Fruit fly (Drosophila melanogaster) whole organism, wandering third instar larva: ENCODE data around the gene Wnk.

ENCODE experiments used
- Abd-B ChIP-seq: fragments of >200 bp; optimal IDR thresholded peaks from 2 replicates; lab custom pipeline; 2017; ENCODE audit warnings: missing biosample characterization, missing genetic modification characterization
- CG32264 ChIP-seq: fragments of 200-800 bp; sonication (Bioruptor generic); optimal IDR thresholded peaks from 2 replicates; lab custom pipeline; 2016; ENCODE audit warnings: missing biosample characterization, missing genetic modification characterization
- CG9705 ChIP-seq: fragments of 200-800 bp; sonication (Bioruptor generic); optimal IDR thresholded peaks from 2 replicates; lab custom pipeline; 2018; ENCODE audit warnings: missing biosample characterization, mild to moderate bottlenecking, missing genetic modification characterization
- Dfd ChIP-seq: fragments of >200 bp; optimal IDR thresholded peaks from 2 replicates; lab custom pipeline; 2017; ENCODE audit warnings: missing biosample characterization, missing genetic modification characterization
- Dif ChIP-seq: fragments of 200-275, 200-300 bp; sonication (Bioruptor generic); optimal IDR thresholded peaks from 2 replicates; lab custom pipeline; 2018; ENCODE audit warnings: missing biosample characterization, missing genetic modification characterization; ENCODE audit not compliant: partially characterized antibody
- GATAd ChIP-seq: sonication (Bioruptor generic); optimal IDR thresholded peaks from 2 replicates; lab custom pipeline; 2016; ENCODE audit warnings: missing biosample characterization, missing genetic modification characterization
- HLH106 ChIP-seq: fragments of 200-800 bp; optimal IDR thresholded peaks from 3 replicates; lab custom pipeline; 2019; ENCODE audit warnings: missing biosample characterization, mild to moderate bottlenecking, missing genetic modification characterization, moderate library complexity
- Hnf4 ChIP-seq: fragments of 200-800 bp; sonication (Bioruptor generic); optimal IDR thresholded peaks from 2 replicates; lab custom pipeline; 2016; ENCODE audit warnings: missing biosample characterization, mild to moderate bottlenecking, missing genetic modification characterization
- Hr78 ChIP-seq: fragments of >200 bp; optimal IDR thresholded peaks from 2 replicates; lab custom pipeline; 2017; ENCODE audit warnings: missing biosample characterization, missing genetic modification characterization
- Hr83 ChIP-seq: fragments of 200-300 bp; sonication (Bioruptor generic); optimal IDR thresholded peaks from 2 replicates; lab custom pipeline; 2016; ENCODE audit warnings: missing biosample characterization, mild to moderate bottlenecking, missing genetic modification characterization, moderate library complexity; ENCODE audit not compliant: poor library complexity, severe bottlenecking
- Jra ChIP-seq: sonication (Bioruptor generic); optimal IDR thresholded peaks from 2 replicates; lab custom pipeline; 2016; ENCODE audit warnings: missing biosample characterization, missing genetic modification characterization
- Myc ChIP-seq: fragments of >200 bp; optimal IDR thresholded peaks from 2 replicates; lab custom pipeline; 2017
- N ChIP-seq: fragments of >200 bp; optimal IDR thresholded peaks from 2 replicates; lab custom pipeline; 2018; ENCODE audit warnings: missing biosample characterization, missing external identifiers, missing genetic modification characterization
- OdsH ChIP-seq: fragments of 200-800 bp; sonication (Bioruptor generic); optimal IDR thresholded peaks from 2 replicates; lab custom pipeline; 2016; ENCODE audit warnings: missing biosample characterization, mild to moderate bottlenecking, missing genetic modification characterization
- Rel ChIP-seq, 2 experiments: fragments of 200-800 bp; sonication (Bioruptor generic) in 1 of 2; optimal IDR thresholded peaks; 2 replicates in 1 of 2; 3 replicates in 1 of 2; lab custom pipeline; 2016 to 2019; ENCODE audit warnings: mild to moderate bottlenecking in 2 of 2, missing biosample characterization in 2 of 2, missing genetic modification characterization in 2 of 2, moderate library complexity in 1 of 2
- Sp1 ChIP-seq: fragments of 200-800 bp; sonication (Bioruptor generic); optimal IDR thresholded peaks from 3 replicates; lab custom pipeline; 2019; ENCODE audit warnings: missing biosample characterization, mild to moderate bottlenecking, missing genetic modification characterization, moderate library complexity
- Vsx2 ChIP-seq: fragments of 200-300, 225-300 bp; sonication (Bioruptor generic); optimal IDR thresholded peaks from 2 replicates; lab custom pipeline; 2018; ENCODE audit warnings: missing biosample characterization, missing genetic modification characterization; ENCODE audit not compliant: partially characterized antibody
- br ChIP-seq: fragments of 200-800 bp; sonication (Bioruptor generic); optimal IDR thresholded peaks from 2 replicates; lab custom pipeline; 2016; ENCODE audit warnings: missing biosample characterization, missing genetic modification characterization
- brk ChIP-seq: fragments of 200-800 bp; sonication (Bioruptor generic); optimal IDR thresholded peaks from 2 replicates; lab custom pipeline; 2016; ENCODE audit warnings: missing biosample characterization, mild to moderate bottlenecking, missing genetic modification characterization
- dl ChIP-seq, 2 experiments: fragments of 175-275, 200-275 bp in 1 of 2; fragments of 200-275 bp in 1 of 2; sonication (Bioruptor generic); optimal IDR thresholded peaks; lab custom pipeline; 2018; ENCODE audit warnings: mild to moderate bottlenecking in 2 of 2, missing biosample characterization in 2 of 2, missing genetic modification characterization in 2 of 2, moderate library complexity in 2 of 2; ENCODE audit not compliant: partially characterized antibody in 2 of 2, insufficient read depth in 1 of 2
- dmrt93B ChIP-seq: fragments of 200-800 bp; sonication (Bioruptor generic); optimal IDR thresholded peaks from 2 replicates; lab custom pipeline; 2018; ENCODE audit warnings: missing biosample characterization, mild to moderate bottlenecking, missing genetic modification characterization
- dsf ChIP-seq: sonication (Bioruptor generic); optimal IDR thresholded peaks from 2 replicates; lab custom pipeline; 2016; ENCODE audit warnings: missing biosample characterization, missing genetic modification characterization, borderline replicate concordance
- ey ChIP-seq: fragments of 200-800 bp; sonication (Bioruptor generic); optimal IDR thresholded peaks from 2 replicates; lab custom pipeline; 2016; ENCODE audit warnings: missing biosample characterization, missing genetic modification characterization
- foxo ChIP-seq, 2 experiments: fragments of 200-800 bp; sonication (Bioruptor generic); optimal IDR thresholded peaks; 2 replicates in 1 of 2; 3 replicates in 1 of 2; lab custom pipeline; 2016 to 2017; ENCODE audit warnings: missing biosample characterization in 2 of 2, missing genetic modification characterization in 2 of 2
- fru ChIP-seq: fragments of 200-800 bp; sonication (Bioruptor generic); optimal IDR thresholded peaks from 3 replicates; lab custom pipeline; 2016; ENCODE audit warnings: missing biosample characterization, mild to moderate bottlenecking, missing genetic modification characterization
- h ChIP-seq: fragments of 200-800 bp; sonication (Bioruptor generic); optimal IDR thresholded peaks from 3 replicates; lab custom pipeline; 2016; ENCODE audit warnings: missing biosample characterization, mild to moderate bottlenecking, missing genetic modification characterization
- jim ChIP-seq: fragments of 175-275, 200-325 bp; sonication (Bioruptor generic); optimal IDR thresholded peaks from 2 replicates; lab custom pipeline; 2016; ENCODE audit warnings: missing biosample characterization, mild to moderate bottlenecking, missing genetic modification characterization
- lola ChIP-seq: fragments of >200 bp; optimal IDR thresholded peaks from 2 replicates; lab custom pipeline; 2017; ENCODE audit warnings: missing biosample characterization, missing genetic modification characterization
- pan ChIP-seq: fragments of >200 bp; optimal IDR thresholded peaks from 2 replicates; lab custom pipeline; 2017
- psq ChIP-seq: fragments of 200-800 bp; sonication (Bioruptor generic); optimal IDR thresholded peaks from 3 replicates; lab custom pipeline; 2017; ENCODE audit warnings: missing biosample characterization, mild to moderate bottlenecking, missing genetic modification characterization, moderate library complexity
- rgr ChIP-seq: fragments of 200-800 bp; sonication (Bioruptor generic); optimal IDR thresholded peaks from 3 replicates; lab custom pipeline; 2016; ENCODE audit warnings: missing biosample characterization, mild to moderate bottlenecking, missing genetic modification characterization
- sage ChIP-seq: fragments of 200-800 bp; sonication (Bioruptor generic); optimal IDR thresholded peaks from 2 replicates; lab custom pipeline; 2016; ENCODE audit warnings: missing biosample characterization, mild to moderate bottlenecking, missing genetic modification characterization
- sv ChIP-seq: fragments of 200-800 bp; sonication (Bioruptor generic); optimal IDR thresholded peaks from 3 replicates; lab custom pipeline; 2016; ENCODE audit warnings: missing biosample characterization, missing genetic modification characterization
- tai ChIP-seq: sonication (Bioruptor generic); optimal IDR thresholded peaks from 2 replicates; lab custom pipeline; 2016; ENCODE audit warnings: missing biosample characterization, missing genetic modification characterization
- usp ChIP-seq: fragments of >200 bp; optimal IDR thresholded peaks from 2 replicates; lab custom pipeline; 2017; ENCODE audit warnings: missing biosample characterization, missing genetic modification characterization
- woc ChIP-seq: sonication (Bioruptor generic); optimal IDR thresholded peaks from 2 replicates; lab custom pipeline; 2016; ENCODE audit warnings: missing biosample characterization, mild to moderate bottlenecking, missing genetic modification characterization

Wnk gene

dm6 chr3L:21554752-21555151 is at the start of gene Wnk:
TSS of gene Wnk (minus strand) at chr3L:21554928.
- TF ChIP-seq Abd-B (GFP tag; lab: Kevin White, UChicago) (no peak), h (GFP tag; lab: Kevin White, UChicago) (no peak), dsf (GFP tag; lab: Kevin White, UChicago) (no peak), CG32264 (GFP tag; lab: Kevin White, UChicago) (no peak), pan (lab: Kevin White, UChicago) (no peak), CG9705 (no peak), Hnf4 (no peak), usp (GFP tag; lab: Kevin White, UChicago) (no peak), woc (GFP tag; lab: Kevin White, UChicago) (no peak), Dif (GFP tag; lab: Kevin White, UChicago) (no peak), N (GFP tag; lab: Kevin White, UChicago) (no peak), OdsH (GFP tag; lab: Kevin White, UChicago) (no peak), sv (GFP tag; lab: Kevin White, UChicago) (no peak), sage (GFP tag; lab: Kevin White, UChicago) (no peak), ey (GFP tag; lab: Kevin White, UChicago) (no peak), Myc (lab: Kevin White, UChicago) (no peak)

dm6 chr3L:21604265-21604664 is 49.5 kb upstream of the Wnk start:
- peak; percentile 14 for TF ChIP-seq sv (GFP tag; lab: Kevin White, UChicago)
- TF ChIP-seq psq = no peak
- no peak for TF ChIP-seq usp (GFP tag; lab: Kevin White, UChicago)
- no peak for TF ChIP-seq Abd-B (GFP tag; lab: Kevin White, UChicago)
- peak; percentile 5 for TF ChIP-seq HLH106
- peak; percentile 41 for TF ChIP-seq Hnf4
- no peak for TF ChIP-seq dmrt93B (GFP tag; lab: Kevin White, UChicago)
- no peak for TF ChIP-seq Vsx2 (GFP tag; lab: Kevin White, UChicago)
- no peak for TF ChIP-seq Sp1
- TF ChIP-seq dl (GFP tag; optimal IDR thresholded peaks at IDR 0.05; lab: Kevin White, UChicago; ENCODE audit: insufficient read depth in 1 of 2, partially characterized antibody in 2 of 2) = no peak
- TF ChIP-seq h (GFP tag; lab: Kevin White, UChicago) = no peak
- TF ChIP-seq CG9705 = no peak
- TF ChIP-seq ey (GFP tag; lab: Kevin White, UChicago) = peak; percentile 39
- peak; percentile 11 for TF ChIP-seq fru
- peak; percentile 44 for TF ChIP-seq Hr83 (GFP tag; lab: Kevin White, UChicago)
- peak; percentile 30 for TF ChIP-seq OdsH (GFP tag; lab: Kevin White, UChicago)
- TF ChIP-seq brk (GFP tag; lab: Kevin White, UChicago) = no peak

dm6 chr3L:21602275-21602674 is 47.5 kb upstream of the Wnk start:
- TF ChIP-seq psq (peak; percentile 22), dl (GFP tag; optimal IDR thresholded peaks at IDR 0.05; lab: Kevin White, UChicago; ENCODE audit: insufficient read depth in 1 of 2, partially characterized antibody in 2 of 2) (no peak), Abd-B (GFP tag; lab: Kevin White, UChicago) (no peak), woc (GFP tag; lab: Kevin White, UChicago) (no peak), foxo (GFP tag; optimal IDR thresholded peaks at IDR 0.05; lab: Kevin White, UChicago) (peak in 1 of 2 experiments; percentile 16), Sp1 (no peak), ey (GFP tag; lab: Kevin White, UChicago) (no peak), HLH106 (peak; percentile 7)

dm6 chr3L:21598337-21598736 is 43.6 kb upstream of the Wnk start:
- TF ChIP-seq CG32264 (GFP tag; lab: Kevin White, UChicago) (no peak), Dif (GFP tag; lab: Kevin White, UChicago) (peak; percentile 17), Hr78 (GFP tag; lab: Kevin White, UChicago) (no peak)
- TF ChIP-seq, all 38 proteins: peak for 1

- TF ChIP-seq dl (GFP tag; optimal IDR thresholded peaks at IDR 0.05; lab: Kevin White, UChicago; ENCODE audit: insufficient read depth in 1 of 2, partially characterized antibody in 2 of 2) (no peak), Vsx2 (GFP tag; lab: Kevin White, UChicago) (no peak), pan (lab: Kevin White, UChicago) (no peak), foxo (GFP tag; optimal IDR thresholded peaks at IDR 0.05; lab: Kevin White, UChicago) (peak in 1 of 2 experiments; percentile 74), woc (GFP tag; lab: Kevin White, UChicago) (peak; percentile 47), tai (GFP tag; lab: Kevin White, UChicago) (no peak), sv (GFP tag; lab: Kevin White, UChicago) (no peak), usp (GFP tag; lab: Kevin White, UChicago) (no peak), fru (peak; percentile 75), Sp1 (peak; percentile 63), ey (GFP tag; lab: Kevin White, UChicago) (peak; percentile 70), N (GFP tag; lab: Kevin White, UChicago) (no peak), h (GFP tag; lab: Kevin White, UChicago) (peak; percentile 75), Dfd (GFP tag; lab: Kevin White, UChicago) (no peak), rgr (GFP tag; lab: Kevin White, UChicago) (peak; percentile 56), GATAd (GFP tag; lab: Kevin White, UChicago) (no peak), br (GFP tag; lab: Kevin White, UChicago) (peak; percentile 58), Jra (GFP tag; lab: Kevin White, UChicago) (peak; percentile 3), Hnf4 (peak; percentile 66), Rel (GFP tag; optimal IDR thresholded peaks at IDR 0.05; lab: Kevin White, UChicago) (no peak), Rel (tag; optimal IDR thresholded peaks at IDR 0.05; lab: Kevin White, UChicago) (no peak), brk (GFP tag; lab: Kevin White, UChicago) (no peak), lola (GFP tag; lab: Kevin White, UChicago) (no peak), Dif (GFP tag; lab: Kevin White, UChicago) (no peak), Hr78 (GFP tag; lab: Kevin White, UChicago) (no peak), dsf (GFP tag; lab: Kevin White, UChicago) (no peak), Abd-B (GFP tag; lab: Kevin White, UChicago) (no peak), CG32264 (GFP tag; lab: Kevin White, UChicago) (no peak), sage (GFP tag; lab: Kevin White, UChicago) (no peak), jim (GFP tag; lab: Kevin White, UChicago) (no peak)
These were observed 39.7 kb upstream of the Wnk start for dm6 chr3L:21594408-21594807.
